Worm (Caenorhabditis elegans) whole organism, L1 larva: ENCODE results near the gene fln-1.

ENCODE experiments used
- alr-1 ChIP-seq: fragments of 200-800 bp; sonication (Bioruptor generic); optimal IDR thresholded peaks from 2 replicates; lab custom pipeline; 2018; ENCODE audit warnings: borderline replicate concordance, mild to moderate bottlenecking, missing genetic modification characterization, missing compliant biosample characterization
- aly-2 ChIP-seq: fragments of 150-350 bp; optimal IDR thresholded peaks from 2 replicates; lab custom pipeline; 2014; ENCODE audit warnings: missing biosample characterization, missing genetic modification characterization
- ceh-82 ChIP-seq, 3 experiments: fragments of 150-350 bp in 1 of 3; sonication (generic microtip) in 2 of 3; optimal IDR thresholded peaks; 2 replicates each; lab custom pipeline; 2014 to 2017; ENCODE audit warnings: missing biosample characterization in 3 of 3, missing genetic modification characterization in 3 of 3
- efl-1 ChIP-seq, 4 experiments: fragments of 150-350 bp; optimal IDR thresholded peaks in 3 of 4; peaks in 1 of 4; 1 replicate in 1 of 4; 2 replicates in 3 of 4; lab custom pipeline; 2014; ENCODE audit warnings: missing biosample characterization in 2 of 4, missing genetic modification characterization in 2 of 4, missing genetic modification reagents in 2 of 4
- egl-13 ChIP-seq: sonication (generic microtip); optimal IDR thresholded peaks from 2 replicates; lab custom pipeline; 2016; ENCODE audit warnings: missing genotype, missing genetic modification reagents, missing genetic modification characterization, missing compliant biosample characterization
- elt-3 ChIP-seq, 6 experiments: fragments of 150-350 bp in 1 of 6; sonication (generic microtip); optimal IDR thresholded peaks; 2 replicates each; lab custom pipeline; 2017 to 2018; ENCODE audit warnings: missing biosample characterization in 6 of 6, missing genetic modification characterization in 6 of 6, inconsistent platforms in 1 of 6
- lin-35 ChIP-seq, 2 experiments: fragments of 150-350 bp; optimal IDR thresholded peaks; 2 replicates each; lab custom pipeline; 2014; ENCODE audit warnings: missing biosample characterization in 2 of 2, missing genetic modification characterization in 2 of 2, missing genetic modification reagents in 2 of 2
- lsy-2 ChIP-seq, 2 experiments: fragments of 150-350 bp; optimal IDR thresholded peaks; 2 replicates each; lab custom pipeline; 2014; ENCODE audit warnings: missing biosample characterization in 2 of 2, missing genetic modification characterization in 2 of 2
- nhr-47 ChIP-seq: sonication (generic microtip); optimal IDR thresholded peaks from 2 replicates; lab custom pipeline; 2016; ENCODE audit warnings: mild to moderate bottlenecking, missing genetic modification characterization, moderate library complexity, missing compliant biosample characterization
- snpc-4 ChIP-seq: fragments of 150-350 bp; optimal IDR thresholded peaks from 2 replicates; lab custom pipeline; 2014; ENCODE audit warnings: missing biosample characterization, missing genetic modification characterization
- swsn-7 ChIP-seq: sonication (generic microtip); optimal IDR thresholded peaks from 2 replicates; lab custom pipeline; 2016; ENCODE audit warnings: missing genetic modification characterization, missing compliant biosample characterization
- unc-130 ChIP-seq: fragments of 150-350 bp; optimal IDR thresholded peaks from 2 replicates; lab custom pipeline; 2017; ENCODE audit warnings: missing biosample characterization, missing genetic modification characterization, inconsistent platforms

ce11 chrIV:313615-314014 lies 62.2 kb downstream of the fln-1 start, which contains the start of gene snai-1:
- no peak for TF ChIP-seq elt-3 (tag; optimal IDR thresholded peaks at IDR 0.05; lab: Kevin White, UChicago)
- no peak for TF ChIP-seq ceh-82 (tag; optimal IDR thresholded peaks at IDR 0.05; lab: Kevin White, UChicago)
- no peak for TF ChIP-seq aly-2 (tag; lab: Kevin White, UChicago)
- no peak for TF ChIP-seq alr-1 (tag; lab: Kevin White, UChicago)
- no peak for TF ChIP-seq swsn-7 (tag; lab: Kevin White, UChicago)
- no peak for TF ChIP-seq nhr-47 (tag; lab: Kevin White, UChicago)
- TF ChIP-seq snpc-4 = no peak
- TF ChIP-seq egl-13 (tag; lab: Kevin White, UChicago) = no peak
- TF ChIP-seq efl-1 (optimal IDR thresholded peaks at IDR 0.05; lab: Kevin White, UChicago) = no peak
- no peak for TF ChIP-seq efl-1 (GFP tag; optimal IDR thresholded peaks at IDR 0.05 in 1 of 2; lab: Kevin White, UChicago)
- TF ChIP-seq lin-35 (GFP tag; optimal IDR thresholded peaks at IDR 0.05; lab: Kevin White, UChicago) = no peak
- TF ChIP-seq unc-130 = no peak
- no peak for TF ChIP-seq lsy-2 (tag; optimal IDR thresholded peaks at IDR 0.05; lab: Kevin White, UChicago)
